Worm (Caenorhabditis elegans) whole organism, midembryonic: ENCODE results near the gene irld-67.

Experiments used
- T22C8.4 ChIP-seq: fragments of 200-800 bp; sonication (Bioruptor generic); IDR thresholded peaks from 2 replicates; pipeline ENCODE4 v1.3.6; 2022; ENCODE audit warnings: missing genetic modification characterization, missing compliant biosample characterization
- cog-1 ChIP-seq: sonication (generic microtip); optimal IDR thresholded peaks from 2 replicates; lab custom pipeline; 2016; ENCODE audit warnings: missing genetic modification characterization, missing compliant biosample characterization
- flt-1 ChIP-seq: fragments of 200-800 bp; sonication (Bioruptor generic); IDR thresholded peaks from 2 replicates; pipeline ENCODE4 v1.3.6; 2022; ENCODE audit warnings: missing genetic modification characterization, missing compliant biosample characterization
- klf-2 ChIP-seq: fragments of 200-800 bp; sonication (Bioruptor generic); conservative IDR thresholded peaks from 2 replicates; pipeline ENCODE4 v1.3.6; 2022; ENCODE audit warnings: missing genetic modification reagents, missing genetic modification characterization, missing compliant biosample characterization
- ref-1 ChIP-seq: fragments of 200-800 bp; sonication (Bioruptor generic); conservative IDR thresholded peaks from 2 replicates; pipeline ENCODE4 v1.3.6; 2022; ENCODE audit warnings: missing genetic modification reagents, missing genetic modification characterization, missing compliant biosample characterization
- tab-1 ChIP-seq: fragments of 200-800 bp; sonication (Bioruptor generic); IDR thresholded peaks from 2 replicates; pipeline ENCODE4 v1.3.6; 2022; ENCODE audit warnings: missing genetic modification characterization, missing compliant biosample characterization
- ztf-23 ChIP-seq: fragments of 200-800 bp; sonication (Bioruptor generic); IDR thresholded peaks from 2 replicates; pipeline ENCODE4 v1.3.6; 2022; ENCODE audit warnings: missing genetic modification reagents, missing genetic modification characterization, missing compliant biosample characterization
- ztf-29 ChIP-seq: fragments of 200-800 bp; sonication (Bioruptor generic); IDR thresholded peaks from 2 replicates; pipeline ENCODE4 v1.3.6; 2022; ENCODE audit warnings: missing genetic modification reagents, missing genetic modification characterization, missing compliant biosample characterization

DNA sequence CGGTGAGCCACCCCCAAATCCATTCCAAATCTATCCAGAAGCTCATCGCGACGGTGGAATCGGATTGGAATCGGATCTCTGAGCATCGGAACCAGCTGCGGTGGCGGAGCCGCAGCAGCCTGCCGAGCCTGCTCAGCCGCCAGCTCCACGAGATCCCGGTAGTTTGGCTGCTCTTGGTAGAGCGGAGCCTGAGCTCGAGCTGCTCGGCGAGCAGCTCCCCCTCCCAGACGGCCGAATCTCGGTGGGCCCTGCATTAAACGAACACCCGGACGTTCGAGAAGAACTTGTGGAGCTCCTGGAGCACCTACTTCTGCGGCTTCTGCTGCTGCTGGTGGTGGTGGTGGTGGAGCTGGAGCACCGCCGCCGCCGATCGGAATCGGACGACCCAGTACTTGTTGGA, 30.5 kb downstream of the irld-67 start:
- TF ChIP-seq T22C8.4 (GFP tag; lab: Robert Waterston, UW) (no peak), flt-1 (no peak), ztf-29 (GFP tag; lab: Robert Waterston, UW) (no peak), ztf-23 (no peak), tab-1 (GFP tag; lab: Robert Waterston, UW) (no peak), cog-1 (no peak), klf-2 (GFP tag; lab: Robert Waterston, UW) (no peak), ref-1 (GFP tag; lab: Robert Waterston, UW) (no peak)
